Worm (Caenorhabditis elegans) whole organism, L3 larva: ENCODE measurements around the gene scl-13.

Source experiments
- ZK546.5 ChIP-seq: sonication (generic microtip); optimal IDR thresholded peaks from 2 replicates; lab custom pipeline; 2017; ENCODE audit warnings: missing biosample characterization, missing genetic modification characterization
- ceh-9 ChIP-seq: sonication (generic microtip); optimal IDR thresholded peaks from 2 replicates; lab custom pipeline; 2018; ENCODE audit warnings: missing biosample characterization, missing genetic modification characterization
- elt-3 ChIP-seq, 3 experiments: fragments of 150-350 bp in 1 of 3; sonication (generic microtip) in 2 of 3; optimal IDR thresholded peaks; 2 replicates in 2 of 3; 4 replicates in 1 of 3; lab custom pipeline; 2014 to 2017; ENCODE audit warnings: missing biosample characterization in 3 of 3, missing genetic modification characterization in 3 of 3
- fos-1 ChIP-seq: fragments of 150-350 bp; optimal IDR thresholded peaks from 2 replicates; lab custom pipeline; 2014; ENCODE audit warnings: missing biosample characterization, missing genetic modification characterization
- lin-39 ChIP-seq: fragments of 150-350 bp; optimal IDR thresholded peaks from 2 replicates; lab custom pipeline; 2018; ENCODE audit warnings: missing biosample characterization, missing genetic modification reagents, missing genetic modification characterization
- lsy-12 ChIP-seq: sonication (generic microtip); optimal IDR thresholded peaks from 2 replicates; lab custom pipeline; 2016; ENCODE audit warnings: mild to moderate bottlenecking, missing genetic modification characterization, missing compliant biosample characterization
- nhr-11 ChIP-seq: fragments of 150-350 bp; optimal IDR thresholded peaks from 2 replicates; lab custom pipeline; 2014; ENCODE audit warnings: missing biosample characterization, missing genetic modification characterization
- nhr-25 ChIP-seq: sonication (generic microtip); optimal IDR thresholded peaks from 2 replicates; lab custom pipeline; 2017; ENCODE audit warnings: missing biosample characterization, missing genetic modification characterization
- nhr-28 ChIP-seq: fragments of 150-350 bp; optimal IDR thresholded peaks from 2 replicates; lab custom pipeline; 2014; ENCODE audit warnings: missing biosample characterization, missing genetic modification characterization
- nhr-43 ChIP-seq: sonication (generic microtip); optimal IDR thresholded peaks from 2 replicates; lab custom pipeline; 2016; ENCODE audit warnings: mild to moderate bottlenecking, missing genetic modification characterization, missing compliant biosample characterization; ENCODE audit not compliant: poor library complexity, severe bottlenecking
- sea-2 ChIP-seq: fragments of 150-350 bp; sonication (generic microtip); optimal IDR thresholded peaks from 4 replicates; lab custom pipeline; 2014; ENCODE audit warnings: missing biosample characterization, missing genetic modification reagents, missing genetic modification characterization
- skn-1 ChIP-seq: fragments of 150-350 bp; optimal IDR thresholded peaks from 2 replicates; lab custom pipeline; 2014; ENCODE audit warnings: missing biosample characterization, missing genetic modification characterization
- tbx-2 ChIP-seq: sonication (generic microtip); optimal IDR thresholded peaks from 2 replicates; lab custom pipeline; 2016; ENCODE audit warnings: mild to moderate bottlenecking, missing genetic modification characterization, missing compliant biosample characterization
- unc-62 ChIP-seq: fragments of 150-350 bp; sonication (generic microtip); optimal IDR thresholded peaks from 4 replicates; lab custom pipeline; 2014; ENCODE audit warnings: missing biosample characterization, missing genetic modification reagents, missing genetic modification characterization

DNA sequence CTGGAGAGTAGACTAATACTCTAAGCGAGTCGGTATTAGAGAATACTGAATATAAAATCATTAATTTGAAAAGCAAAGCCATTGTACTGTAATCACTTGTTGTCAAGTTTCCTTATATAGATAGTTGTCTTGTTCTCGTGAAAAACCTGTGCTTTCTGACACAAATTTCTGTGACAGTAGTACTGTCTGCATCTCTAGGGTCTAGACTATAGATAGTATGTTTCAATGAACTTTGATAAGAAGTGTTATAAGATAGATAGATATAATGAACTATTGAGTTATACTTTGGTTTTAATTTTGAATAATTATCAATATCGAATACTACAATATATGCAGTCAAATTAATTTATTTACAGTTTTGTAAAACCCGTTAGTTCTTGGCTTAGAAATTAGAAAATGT lies 32.5 kb upstream of the scl-13 start, which contains the start of gene ugt-32:
- TF ChIP-seq nhr-28 (tag; lab: Kevin White, UChicago), result no peak
- TF ChIP-seq lin-39 (tag; lab: Kevin White, UChicago), result no peak
- TF ChIP-seq tbx-2 (tag; lab: Kevin White, UChicago), result no peak
- TF ChIP-seq ceh-9 (tag; lab: Kevin White, UChicago), result no peak
- TF ChIP-seq nhr-11 (tag; lab: Kevin White, UChicago), result no peak
- TF ChIP-seq unc-62 (GFP tag; lab: Kevin White, UChicago), result no peak
- no peak for TF ChIP-seq lsy-12 (tag; lab: Kevin White, UChicago)
- TF ChIP-seq nhr-25 (tag; lab: Kevin White, UChicago), result no peak
- TF ChIP-seq skn-1, result no peak
- no peak for TF ChIP-seq elt-3 (tag; optimal IDR thresholded peaks at IDR 0.05; lab: Kevin White, UChicago)
- no peak for TF ChIP-seq sea-2
- TF ChIP-seq ZK546.5 (tag; lab: Kevin White, UChicago), result no peak
- TF ChIP-seq fos-1 (tag; lab: Kevin White, UChicago), result no peak
- TF ChIP-seq nhr-43 (tag; lab: Kevin White, UChicago), result no peak
